Worm (Caenorhabditis elegans) whole organism, young adult: ENCODE data around the gene M163.8.

Source experiments
- F22D6.2 ChIP-seq: sonication (generic microtip); optimal IDR thresholded peaks from 2 replicates; lab custom pipeline; 2016; ENCODE audit warnings: mild to moderate bottlenecking, missing genetic modification characterization, missing compliant biosample characterization
- T26A5.8 ChIP-seq: sonication (generic microtip); optimal IDR thresholded peaks from 2 replicates; lab custom pipeline; 2016; ENCODE audit warnings: missing genetic modification characterization, missing compliant biosample characterization
- akir-1 ChIP-seq: fragments of 200-800 bp; sonication (Bioruptor generic); optimal IDR thresholded peaks from 2 replicates; lab custom pipeline; 2018; ENCODE audit warnings: mild to moderate bottlenecking, missing genetic modification characterization, moderate library complexity, missing compliant biosample characterization
- gei-17 ChIP-seq: fragments of 200-800 bp; sonication (Bioruptor generic); optimal IDR thresholded peaks from 2 replicates; lab custom pipeline; 2018; ENCODE audit warnings: mild to moderate bottlenecking, missing genetic modification characterization, missing compliant biosample characterization
- him-1 ChIP-seq: sonication (generic microtip); optimal IDR thresholded peaks from 2 replicates; lab custom pipeline; 2016; ENCODE audit warnings: missing genotype, missing genetic modification reagents, missing genetic modification characterization, missing compliant biosample characterization
- madf-8 ChIP-seq: fragments of 200-800 bp; sonication (Bioruptor generic); conservative IDR thresholded peaks from 2 replicates; pipeline ENCODE4 v1.3.6; 2022; ENCODE audit warnings: missing genetic modification reagents, missing genetic modification characterization, missing compliant biosample characterization
- pha-4 ChIP-seq: fragments of 150-350 bp; sonication (generic microtip); optimal IDR thresholded peaks from 2 replicates; lab custom pipeline; 2014; ENCODE audit warnings: missing biosample characterization, missing genetic modification reagents, missing genetic modification characterization
- repo-1 ChIP-seq: sonication (generic microtip); optimal IDR thresholded peaks from 2 replicates; lab custom pipeline; 2017; ENCODE audit warnings: mild to moderate bottlenecking, missing genetic modification characterization, missing compliant biosample characterization
- unc-62 ChIP-seq: fragments of 150-350 bp; optimal IDR thresholded peaks from 2 replicates; lab custom pipeline; 2014; ENCODE audit warnings: missing biosample characterization, missing genetic modification reagents, missing genetic modification characterization

DNA sequence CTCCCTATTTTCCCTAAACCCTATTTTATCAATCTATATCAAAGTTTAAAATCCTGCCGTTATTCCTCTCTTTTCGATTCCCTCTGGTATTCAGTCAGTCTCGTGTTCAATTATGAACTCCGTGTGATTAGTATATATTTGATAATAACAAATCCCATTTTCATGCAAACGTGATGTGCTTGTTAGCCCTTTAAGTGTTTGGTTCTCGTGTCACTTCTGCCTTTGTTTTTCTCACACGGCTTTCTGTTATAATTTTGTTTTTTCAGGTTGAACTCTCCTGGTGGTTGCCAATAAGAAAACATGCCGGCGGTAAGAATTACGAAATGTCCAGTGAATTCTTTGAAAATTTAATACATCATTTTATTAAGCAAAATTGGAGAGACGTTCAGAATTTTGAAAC, 18.4 kb upstream of the M163.8 start, which contains the start of gene M163.21:
- TF ChIP-seq unc-62 (GFP tag; lab: Kevin White, UChicago), result no peak
- TF ChIP-seq F22D6.2 (tag; lab: Kevin White, UChicago), result no peak
- no peak for TF ChIP-seq him-1 (tag; lab: Kevin White, UChicago)
- no peak for TF ChIP-seq madf-8 (GFP tag; lab: Robert Waterston, UW)
- no peak for TF ChIP-seq T26A5.8 (tag; lab: Kevin White, UChicago)
- no peak for TF ChIP-seq repo-1 (tag; lab: Kevin White, UChicago)
- no peak for TF ChIP-seq pha-4 (tag; lab: Kevin White, UChicago)
- no peak for TF ChIP-seq akir-1
- no peak for TF ChIP-seq gei-17 (GFP tag; lab: Kevin White, UChicago)
